Worm (Caenorhabditis elegans) whole organism, L4 larva: ENCODE measurements around the gene apa-2.

Experiments
- F49E8.2 ChIP-seq: sonication (generic microtip); optimal IDR thresholded peaks from 2 replicates; lab custom pipeline; 2016; ENCODE audit warnings: missing compliant biosample characterization, mild to moderate bottlenecking, missing genetic modification characterization, borderline replicate concordance
- T20F7.1 ChIP-seq: fragments of 200-800 bp; sonication (Bioruptor generic); optimal IDR thresholded peaks from 2 replicates; lab custom pipeline; 2018; ENCODE audit warnings: mild to moderate bottlenecking, missing genetic modification characterization, missing compliant biosample characterization
- ZK337.2 ChIP-seq: fragments of 200-800 bp; sonication (Bioruptor generic); IDR thresholded peaks from 2 replicates; pipeline ENCODE4 v1.3.6; 2022; ENCODE audit warnings: missing genetic modification reagents, missing genetic modification characterization, missing compliant biosample characterization
- ZK546.5 ChIP-seq, 2 experiments: sonication (generic microtip); optimal IDR thresholded peaks; 2 replicates each; lab custom pipeline; 2017; ENCODE audit warnings: missing biosample characterization in 2 of 2, missing genetic modification characterization in 2 of 2
- aha-1 ChIP-seq: fragments of 150-350 bp; peaks from one replicate; lab custom pipeline; 2014; ENCODE audit warnings: missing biosample characterization, missing genetic modification characterization
- ama-1 ChIP-seq: fragments of 150-350 bp; optimal IDR thresholded peaks from 2 replicates; lab custom pipeline; 2014; ENCODE audit warnings: inconsistent platforms, mixed read lengths
- ceh-20 ChIP-seq: fragments of 200-800 bp; sonication (Bioruptor generic); IDR thresholded peaks from 2 replicates; pipeline ENCODE4 v1.3.6; 2022; ENCODE audit warnings: missing genetic modification reagents, missing genetic modification characterization, missing compliant biosample characterization
- ces-1 ChIP-seq: fragments of 150-350 bp; sonication (generic microtip); optimal IDR thresholded peaks from 4 replicates; lab custom pipeline; 2014; ENCODE audit warnings: missing biosample characterization, missing genetic modification reagents, missing genetic modification characterization
- daf-12 ChIP-seq: fragments of 150-350 bp; optimal IDR thresholded peaks from 2 replicates; lab custom pipeline; 2014; ENCODE audit warnings: missing biosample characterization, missing genetic modification reagents, missing genetic modification characterization
- daf-16 ChIP-seq, 3 experiments: sonication (generic microtip); optimal IDR thresholded peaks; 2 replicates each; lab custom pipeline; 2016 to 2017; ENCODE audit warnings: missing genetic modification characterization in 3 of 3, missing genetic modification reagents in 3 of 3, mild to moderate bottlenecking in 2 of 3, missing compliant biosample characterization in 2 of 3, missing biosample characterization in 1 of 3, moderate library complexity in 1 of 3
- daf-8 ChIP-seq: fragments of 200-800 bp; sonication (Bioruptor generic); IDR thresholded peaks from 2 replicates; pipeline ENCODE4 v1.3.6; 2022; ENCODE audit warnings: missing genetic modification characterization, missing compliant biosample characterization
- dmd-6 ChIP-seq: fragments of 200-800 bp; sonication (Bioruptor generic); IDR thresholded peaks from 2 replicates; pipeline ENCODE4 v1.3.6; 2022; ENCODE audit warnings: missing genetic modification reagents, missing genetic modification characterization, missing compliant biosample characterization
- dmd-9 ChIP-seq: fragments of 200-800 bp; sonication (Bioruptor generic); IDR thresholded peaks from 2 replicates; pipeline ENCODE4 v1.3.6; 2022; ENCODE audit warnings: missing genetic modification reagents, missing genetic modification characterization, missing compliant biosample characterization
- dve-1 ChIP-seq: sonication (generic microtip); optimal IDR thresholded peaks from 2 replicates; lab custom pipeline; 2017; ENCODE audit warnings: antibody characterized with exemption, mild to moderate bottlenecking, missing genetic modification characterization, missing compliant biosample characterization; ENCODE audit not compliant: insufficient read depth
- egl-27 ChIP-seq: sonication (generic microtip); optimal IDR thresholded peaks from 3 replicates; lab custom pipeline; 2017; ENCODE audit warnings: missing biosample characterization, missing genetic modification reagents, missing genetic modification characterization
- fkh-10 ChIP-seq: fragments of 150-350 bp; optimal IDR thresholded peaks from 2 replicates; lab custom pipeline; 2014; ENCODE audit warnings: missing biosample characterization, missing genetic modification reagents, missing genetic modification characterization
- hif-1 ChIP-seq, 2 experiments: sonication (generic microtip); optimal IDR thresholded peaks; 2 replicates each; lab custom pipeline; 2016 to 2017; ENCODE audit warnings: missing compliant biosample characterization in 2 of 2, missing genetic modification characterization in 2 of 2, missing genetic modification reagents in 2 of 2, missing genotype in 2 of 2, mild to moderate bottlenecking in 1 of 2
- hlh-30 ChIP-seq: sonication (generic microtip); optimal IDR thresholded peaks from 2 replicates; lab custom pipeline; 2017; ENCODE audit warnings: antibody characterized with exemption, mild to moderate bottlenecking, missing genetic modification characterization, missing compliant biosample characterization; ENCODE audit not compliant: insufficient read depth
- hmg-1.1 ChIP-seq: fragments of 200-800 bp; sonication (Bioruptor generic); IDR thresholded peaks from 2 replicates; pipeline ENCODE4 v1.3.6; 2022; ENCODE audit warnings: missing genetic modification reagents, missing genetic modification characterization, missing compliant biosample characterization
- lin-15B ChIP-seq: fragments of 150-350 bp; sonication (generic microtip); optimal IDR thresholded peaks from 3 replicates; lab custom pipeline; 2014; ENCODE audit warnings: missing biosample characterization, missing genetic modification characterization
- lin-38 ChIP-seq: fragments of 200-800 bp; sonication (Bioruptor generic); IDR thresholded peaks from 2 replicates; pipeline ENCODE4 v1.3.6; 2022; ENCODE audit warnings: missing genetic modification reagents, missing genetic modification characterization, missing compliant biosample characterization
- lin-39 ChIP-seq: fragments of 150-350 bp; optimal IDR thresholded peaks from 2 replicates; lab custom pipeline; 2014; ENCODE audit warnings: missing biosample characterization, missing genetic modification reagents, missing genetic modification characterization
- madf-5 ChIP-seq, 2 experiments: fragments of 200-800 bp; sonication (Bioruptor generic); IDR thresholded peaks; 2 replicates each; pipeline ENCODE4 v1.3.6; 2022; ENCODE audit warnings: missing compliant biosample characterization in 2 of 2, missing genetic modification characterization in 2 of 2
- mdl-1 ChIP-seq, 2 experiments: fragments of 150-350 bp in 1 of 2; sonication (generic microtip) in 1 of 2; optimal IDR thresholded peaks; 2 replicates each; lab custom pipeline; 2014 to 2017; ENCODE audit warnings: missing biosample characterization in 2 of 2, missing genetic modification characterization in 2 of 2
- nhr-28 ChIP-seq: fragments of 150-350 bp; optimal IDR thresholded peaks from 2 replicates; lab custom pipeline; 2014; ENCODE audit warnings: missing biosample characterization, missing genetic modification characterization
- nhr-42 ChIP-seq: fragments of 200-800 bp; sonication (Bioruptor generic); IDR thresholded peaks from 2 replicates; pipeline ENCODE4 v1.3.6; 2022; ENCODE audit warnings: missing genetic modification characterization, missing compliant biosample characterization
- nhr-48 ChIP-seq: sonication (generic microtip); optimal IDR thresholded peaks from 2 replicates; lab custom pipeline; 2016; ENCODE audit warnings: mild to moderate bottlenecking, missing genetic modification characterization, missing compliant biosample characterization
- pqm-1 ChIP-seq: sonication (generic microtip); optimal IDR thresholded peaks from 2 replicates; lab custom pipeline; 2017; ENCODE audit warnings: missing biosample characterization, missing genetic modification characterization
- sdz-12 ChIP-seq: fragments of 200-800 bp; sonication (Bioruptor generic); optimal IDR thresholded peaks from 2 replicates; lab custom pipeline; 2018; ENCODE audit warnings: mild to moderate bottlenecking, missing genetic modification characterization, missing compliant biosample characterization
- snpc-4 ChIP-seq: fragments of 150-350 bp; optimal IDR thresholded peaks from 2 replicates; lab custom pipeline; 2014; ENCODE audit warnings: missing biosample characterization, missing genetic modification characterization
- tra-1 ChIP-seq: fragments of 200-800 bp; sonication (Bioruptor generic); IDR thresholded peaks from 2 replicates; pipeline ENCODE4 v1.3.6; 2022; ENCODE audit warnings: missing genetic modification reagents, missing genetic modification characterization, missing compliant biosample characterization
- zfp-2 ChIP-seq: sonication (generic microtip); optimal IDR thresholded peaks from 2 replicates; lab custom pipeline; 2016; ENCODE audit warnings: mild to moderate bottlenecking, missing genetic modification characterization, missing compliant biosample characterization

The apa-2 gene

ce11 chrX:9347380-9347979, 9.0 kb downstream of the apa-2 start, which contains the start of gene oga-1 (continued):
- peak; percentile 50; the same call in 1 of the 2 replicates for TF ChIP-seq nhr-42 (GFP tag; lab: Robert Waterston, UW)
- peak; percentile 99 for TF ChIP-seq hlh-30 (tag; lab: Kevin White, UChicago)
- TF ChIP-seq fkh-10 (GFP tag; lab: Kevin White, UChicago), result peak; percentile 60
- TF ChIP-seq tra-1 (GFP tag; lab: Robert Waterston, UW), result 0 out of 2 replicates have a peak, but pooled peaks have one; percentile 34
- TF ChIP-seq lin-15B, result no peak
- TF ChIP-seq ama-1, result no peak

ce11 chrX:9349844-9350556, 11.5 kb downstream of the apa-2 start, which contains the start of gene flp-20:
flp-20 (minus strand) TSS chrX:9349894.
- TF ChIP-seq aha-1 (tag; lab: Kevin White, UChicago) (peak; percentile 72), zfp-2 (no peak)
- TF ChIP-seq, all 104 proteins: peak for 1

ce11 chrX:9361136-9361535, 22.7 kb downstream of the apa-2 start:
- TF ChIP-seq fkh-10 (GFP tag; lab: Kevin White, UChicago), result peak; percentile 49
- peak; percentile 23 for TF ChIP-seq ces-1 (GFP tag; lab: Kevin White, UChicago)
- TF ChIP-seq dmd-9 (GFP tag; lab: Robert Waterston, UW), result no peak
- TF ChIP-seq, all 104 proteins: peak for 2

ce11 chrX:9364082-9364481, 25.6 kb downstream of the apa-2 start:
- TF ChIP-seq F49E8.2 (tag; lab: Kevin White, UChicago) (no peak), lin-39 (tag; lab: Kevin White, UChicago) (no peak), egl-27 (tag; lab: Kevin White, UChicago) (no peak), ZK546.5 (tag; optimal IDR thresholded peaks at IDR 0.05; lab: Kevin White, UChicago) (no peak), hlh-30 (tag; lab: Kevin White, UChicago) (peak; percentile 13), ZK337.2 (no peak), snpc-4 (tag; lab: Kevin White, UChicago) (no peak), dmd-6 (peak; percentile 67), daf-12 (tag; lab: Kevin White, UChicago) (no peak), hmg-1.1 (GFP tag; lab: Robert Waterston, UW) (no peak), dve-1 (tag; lab: Kevin White, UChicago) (peak; percentile 75), lin-38 (GFP tag; lab: Robert Waterston, UW) (no peak), ceh-20 (no peak), nhr-28 (tag; lab: Kevin White, UChicago) (peak; percentile 83), nhr-48 (tag; lab: Kevin White, UChicago) (peak; percentile 27), daf-16 (GFP tag; optimal IDR thresholded peaks at IDR 0.05; lab: Kevin White, UChicago) (no peak), daf-16 (tag; optimal IDR thresholded peaks at IDR 0.05; lab: Kevin White, UChicago) (peak; percentile 77), daf-8 (GFP tag; lab: Robert Waterston, UW) (no peak), mdl-1 (tag; optimal IDR thresholded peaks at IDR 0.05; lab: Kevin White, UChicago) (no peak), T20F7.1 (GFP tag; lab: Kevin White, UChicago) (no peak), madf-5 (GFP tag; IDR thresholded peaks at IDR 0.05; lab: Robert Waterston, UW) (no peak), hif-1 (tag; optimal IDR thresholded peaks at IDR 0.05; lab: Kevin White, UChicago) (no peak), pqm-1 (tag; lab: Kevin White, UChicago) (peak; percentile 56), sdz-12 (GFP tag; lab: Kevin White, UChicago) (no peak)
